Fruit fly (Drosophila melanogaster): ENCODE data around the gene CG34417.

- TF ChIP-seq usp (GFP tag; optimal IDR thresholded peaks at IDR 0.05) = no peak
- no peak for TF ChIP-seq pan (optimal IDR thresholded peaks at IDR 0.05)
- TF ChIP-seq Dll (optimal IDR thresholded peaks at IDR 0.05) = no peak
These were observed 84.5 kb downstream of the CG34417 start for dm6 chrX:6624977-6625591.
